Worm (Caenorhabditis elegans): ENCODE data around the gene F55A11.1.

ce11 chrV:11770053-11770517 is 5.9 kb upstream of the F55A11.1 start, which contains the start of gene F55A11.4:
- TF ChIP-seq vab-15 (tag; optimal IDR thresholded peaks at IDR 0.05) (no peak), ces-1 (GFP tag; optimal IDR thresholded peaks at IDR 0.05) (no peak), nhr-28 (tag; optimal IDR thresholded peaks at IDR 0.05) (no peak), nhr-76 (tag; optimal IDR thresholded peaks at IDR 0.05) (no peak), ceh-90 (tag; optimal IDR thresholded peaks at IDR 0.05) (no peak), nhr-90 (tag; optimal IDR thresholded peaks at IDR 0.05; ENCODE audit: poor library complexity) (no peak), jun-1 (tag; optimal IDR thresholded peaks at IDR 0.05) (no peak), lsy-2 (tag; optimal IDR thresholded peaks at IDR 0.05) (peak in 1 of 2 experiments; percentile 29)

All from whole organism, L1 larva.